Worm (Caenorhabditis elegans) whole organism, L3 larva: ENCODE data around the gene alg-3.

Source experiments
- ZK546.5 ChIP-seq: sonication (generic microtip); optimal IDR thresholded peaks from 2 replicates; lab custom pipeline; 2017; ENCODE audit warnings: missing biosample characterization, missing genetic modification characterization
- aly-2 ChIP-seq: fragments of 150-350 bp; optimal IDR thresholded peaks from 2 replicates; lab custom pipeline; 2014; ENCODE audit warnings: missing biosample characterization, missing genetic modification characterization
- ama-1 ChIP-seq: fragments of 150-350 bp; optimal IDR thresholded peaks from 2 replicates; lab custom pipeline; 2018
- ceh-16 ChIP-seq: sonication (generic microtip); optimal IDR thresholded peaks from 2 replicates; lab custom pipeline; 2017; ENCODE audit warnings: missing biosample characterization, missing genetic modification characterization
- ceh-28 ChIP-seq: fragments of 150-350 bp; optimal IDR thresholded peaks from 2 replicates; lab custom pipeline; 2014; ENCODE audit warnings: missing biosample characterization, missing genetic modification reagents, missing genetic modification characterization
- ceh-82 ChIP-seq: fragments of 150-350 bp; optimal IDR thresholded peaks from 2 replicates; lab custom pipeline; 2014; ENCODE audit warnings: missing biosample characterization, missing genetic modification characterization
- ceh-9 ChIP-seq: sonication (generic microtip); optimal IDR thresholded peaks from 2 replicates; lab custom pipeline; 2018; ENCODE audit warnings: missing biosample characterization, missing genetic modification characterization
- egl-27 ChIP-seq: sonication (generic microtip); optimal IDR thresholded peaks from 4 replicates; lab custom pipeline; 2017; ENCODE audit warnings: missing biosample characterization, missing genetic modification reagents, missing genetic modification characterization
- egl-5 ChIP-seq: fragments of 150-350 bp; optimal IDR thresholded peaks from 2 replicates; lab custom pipeline; 2017; ENCODE audit warnings: missing biosample characterization, missing genetic modification reagents, missing genetic modification characterization, inconsistent platforms
- elt-1 ChIP-seq: fragments of 150-350 bp; optimal IDR thresholded peaks from 2 replicates; lab custom pipeline; 2014; ENCODE audit warnings: missing biosample characterization, missing genetic modification characterization
- elt-2 ChIP-seq: sonication (generic microtip); optimal IDR thresholded peaks from 2 replicates; lab custom pipeline; 2016; ENCODE audit warnings: missing genetic modification reagents, mild to moderate bottlenecking, missing genetic modification characterization, missing compliant biosample characterization
- elt-3 ChIP-seq, 3 experiments: fragments of 150-350 bp in 1 of 3; sonication (generic microtip) in 2 of 3; optimal IDR thresholded peaks; 2 replicates in 2 of 3; 4 replicates in 1 of 3; lab custom pipeline; 2014 to 2017; ENCODE audit warnings: missing biosample characterization in 3 of 3, missing genetic modification characterization in 3 of 3
- eor-1 ChIP-seq, 2 experiments: fragments of 150-350 bp; optimal IDR thresholded peaks; 2 replicates each; lab custom pipeline; 2014 to 2018; ENCODE audit warnings: missing biosample characterization in 2 of 2, missing genetic modification characterization in 2 of 2
- fkh-10 ChIP-seq: sonication (generic microtip); optimal IDR thresholded peaks from 2 replicates; lab custom pipeline; 2017; ENCODE audit warnings: missing biosample characterization, missing genetic modification reagents, missing genetic modification characterization
- fkh-2 ChIP-seq: fragments of 150-350 bp; optimal IDR thresholded peaks from 2 replicates; lab custom pipeline; 2014; ENCODE audit warnings: missing biosample characterization, missing genetic modification reagents, missing genetic modification characterization
- lin-15B ChIP-seq: fragments of 150-350 bp; optimal IDR thresholded peaks from 2 replicates; lab custom pipeline; 2014; ENCODE audit warnings: missing biosample characterization, missing genetic modification characterization
- lin-39 ChIP-seq: fragments of 150-350 bp; optimal IDR thresholded peaks from 2 replicates; lab custom pipeline; 2018; ENCODE audit warnings: missing biosample characterization, missing genetic modification reagents, missing genetic modification characterization
- lsy-12 ChIP-seq: sonication (generic microtip); optimal IDR thresholded peaks from 2 replicates; lab custom pipeline; 2016; ENCODE audit warnings: mild to moderate bottlenecking, missing genetic modification characterization, missing compliant biosample characterization
- mdl-1 ChIP-seq: fragments of 150-350 bp; optimal IDR thresholded peaks from 2 replicates; lab custom pipeline; 2014; ENCODE audit warnings: missing biosample characterization, missing genetic modification characterization
- mml-1 ChIP-seq: fragments of 150-350 bp; sonication (generic microtip); optimal IDR thresholded peaks from 3 replicates; lab custom pipeline; 2014; ENCODE audit warnings: missing biosample characterization, missing genetic modification characterization
- nhr-11 ChIP-seq: fragments of 150-350 bp; optimal IDR thresholded peaks from 2 replicates; lab custom pipeline; 2014; ENCODE audit warnings: missing biosample characterization, missing genetic modification characterization
- nhr-12 ChIP-seq: fragments of 150-350 bp; optimal IDR thresholded peaks from 2 replicates; lab custom pipeline; 2014; ENCODE audit warnings: missing biosample characterization, missing genetic modification characterization
- nhr-23 ChIP-seq: fragments of 150-350 bp; optimal IDR thresholded peaks from 2 replicates; lab custom pipeline; 2014; ENCODE audit warnings: missing biosample characterization, missing genetic modification reagents, missing genetic modification characterization
- nhr-25 ChIP-seq: sonication (generic microtip); optimal IDR thresholded peaks from 2 replicates; lab custom pipeline; 2017; ENCODE audit warnings: missing biosample characterization, missing genetic modification characterization
- nhr-28 ChIP-seq: fragments of 150-350 bp; optimal IDR thresholded peaks from 2 replicates; lab custom pipeline; 2014; ENCODE audit warnings: missing biosample characterization, missing genetic modification characterization
- nhr-43 ChIP-seq: sonication (generic microtip); optimal IDR thresholded peaks from 2 replicates; lab custom pipeline; 2016; ENCODE audit warnings: mild to moderate bottlenecking, missing genetic modification characterization, missing compliant biosample characterization; ENCODE audit not compliant: poor library complexity, severe bottlenecking
- nhr-67 ChIP-seq: fragments of 150-350 bp; optimal IDR thresholded peaks from 2 replicates; lab custom pipeline; 2014; ENCODE audit warnings: missing biosample characterization, missing genetic modification characterization
- nhr-76 ChIP-seq: fragments of 150-350 bp; sonication (generic microtip); optimal IDR thresholded peaks from 5 replicates; lab custom pipeline; 2014; ENCODE audit warnings: missing biosample characterization, missing genetic modification characterization
- nhr-77 ChIP-seq: fragments of 150-350 bp; optimal IDR thresholded peaks from 2 replicates; lab custom pipeline; 2014; ENCODE audit warnings: missing biosample characterization, missing genetic modification characterization
- sea-2 ChIP-seq: fragments of 150-350 bp; sonication (generic microtip); optimal IDR thresholded peaks from 4 replicates; lab custom pipeline; 2014; ENCODE audit warnings: missing biosample characterization, missing genetic modification reagents, missing genetic modification characterization
- snpc-4 ChIP-seq: fragments of 150-350 bp; optimal IDR thresholded peaks from 2 replicates; lab custom pipeline; 2014; ENCODE audit warnings: missing biosample characterization, missing genetic modification characterization
- tbx-2 ChIP-seq: sonication (generic microtip); optimal IDR thresholded peaks from 2 replicates; lab custom pipeline; 2016; ENCODE audit warnings: mild to moderate bottlenecking, missing genetic modification characterization, missing compliant biosample characterization
- unc-39 ChIP-seq: sonication (generic microtip); optimal IDR thresholded peaks from 4 replicates; lab custom pipeline; 2017; ENCODE audit warnings: missing biosample characterization, missing genetic modification characterization
- unc-62 ChIP-seq: fragments of 150-350 bp; sonication (generic microtip); optimal IDR thresholded peaks from 4 replicates; lab custom pipeline; 2014; ENCODE audit warnings: missing biosample characterization, missing genetic modification reagents, missing genetic modification characterization
- zag-1 ChIP-seq: fragments of 150-350 bp; optimal IDR thresholded peaks from 2 replicates; lab custom pipeline; 2014; ENCODE audit warnings: missing biosample characterization, missing genetic modification characterization
- ztf-4 ChIP-seq: fragments of 150-350 bp; optimal IDR thresholded peaks from 2 replicates; lab custom pipeline; 2014; ENCODE audit warnings: missing biosample characterization, missing genetic modification characterization

Gene alg-3

DNA sequence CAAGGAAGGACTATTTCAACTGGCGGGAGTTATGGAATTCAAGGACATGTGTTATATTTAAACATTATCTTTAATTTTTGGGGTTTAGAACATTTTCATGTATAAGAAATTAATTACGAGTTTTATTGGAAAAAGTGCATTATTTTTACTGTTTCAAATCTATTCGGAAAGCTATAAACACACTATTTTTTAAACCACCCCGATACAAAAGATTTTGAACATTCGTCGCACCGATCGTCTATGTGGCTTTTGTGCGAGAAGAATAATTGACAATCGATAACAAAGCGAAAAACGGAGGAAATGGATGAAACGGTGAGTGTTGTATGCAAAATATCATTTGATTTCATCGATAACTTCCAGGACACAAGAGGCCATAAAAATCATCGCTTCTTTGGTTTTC is 39.0 kb upstream of the alg-3 start, which contains the start of gene ZK809.9:
Gene ZK809.9 (plus strand): TSS at position 301 of the 400 bp plus-strand sequence.
- TF ChIP-seq egl-27 (tag; lab: Kevin White, UChicago) (no peak), mdl-1 (tag; lab: Kevin White, UChicago) (no peak), lsy-12 (tag; lab: Kevin White, UChicago) (no peak), lin-15B (tag; lab: Kevin White, UChicago) (no peak), ceh-82 (tag; lab: Kevin White, UChicago) (no peak), fkh-10 (no peak)

DNA sequence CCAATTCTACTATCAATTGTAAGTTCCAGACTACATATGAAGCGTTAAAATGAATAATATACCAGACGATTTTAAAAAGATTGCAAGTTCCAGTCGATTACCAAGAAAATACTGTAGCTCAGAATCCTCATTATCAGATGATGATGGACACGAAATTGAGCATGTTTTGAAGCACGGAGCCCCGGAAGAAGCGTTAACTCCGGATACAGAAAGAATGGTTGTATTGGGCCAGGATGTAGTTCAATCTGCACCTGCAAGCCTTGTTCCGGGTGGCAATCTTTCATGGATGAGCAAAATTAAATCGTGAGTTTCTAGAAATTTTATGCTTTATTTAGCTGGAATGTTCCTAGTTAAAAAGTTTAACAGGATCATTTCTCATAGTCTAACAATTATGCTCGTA is 36.0 kb upstream of the alg-3 start, which contains the start of gene atg-4.2:
Gene atg-4.2 (plus strand): TSS at position 24 of the 400 bp plus-strand sequence.
- TF ChIP-seq unc-62 (GFP tag; lab: Kevin White, UChicago), result no peak
- TF ChIP-seq nhr-23, result no peak
- no peak for TF ChIP-seq zag-1
- no peak for TF ChIP-seq nhr-76
- TF ChIP-seq nhr-11 (tag; lab: Kevin White, UChicago), result no peak
- TF ChIP-seq fkh-2, result no peak
- TF ChIP-seq fkh-10, result no peak
- no peak for TF ChIP-seq lin-39
- no peak for TF ChIP-seq eor-1 (tag; optimal IDR thresholded peaks at IDR 0.05; lab: Kevin White, UChicago)
- TF ChIP-seq elt-2 (tag; lab: Kevin White, UChicago), result no peak
- no peak for TF ChIP-seq mml-1 (tag; lab: Kevin White, UChicago)
- no peak for TF ChIP-seq nhr-25 (tag; lab: Kevin White, UChicago)
- TF ChIP-seq elt-1 (tag; lab: Kevin White, UChicago), result no peak
- TF ChIP-seq elt-3 (tag; optimal IDR thresholded peaks at IDR 0.05; lab: Kevin White, UChicago), result no peak
- TF ChIP-seq nhr-77 (tag; lab: Kevin White, UChicago), result no peak
- no peak for TF ChIP-seq ceh-9 (tag; lab: Kevin White, UChicago)
- TF ChIP-seq ceh-28 (tag; lab: Kevin White, UChicago), result no peak
- TF ChIP-seq, all 47 proteins: peak for 0

ce11 chrIV:11673543-11673942 is 30.5 kb upstream of the alg-3 start, which contains the start of gene inx-8:
TSS of gene inx-8 (plus strand) at chrIV:11673843.
- TF ChIP-seq nhr-28 (tag; lab: Kevin White, UChicago), result no peak
- TF ChIP-seq elt-3 (tag; optimal IDR thresholded peaks at IDR 0.05; lab: Kevin White, UChicago), result no peak
- TF ChIP-seq egl-27 (tag; lab: Kevin White, UChicago), result no peak
- no peak for TF ChIP-seq ztf-4 (tag; lab: Kevin White, UChicago)
- no peak for TF ChIP-seq tbx-2
- no peak for TF ChIP-seq egl-5 (tag; lab: Kevin White, UChicago)
- TF ChIP-seq lin-39, result no peak
- TF ChIP-seq unc-62 (GFP tag; lab: Kevin White, UChicago), result no peak
- TF ChIP-seq nhr-12 (tag; lab: Kevin White, UChicago), result no peak
- TF ChIP-seq, all 47 proteins: peak for 0

ce11 chrIV:11676054-11676453 is 28.0 kb upstream of the alg-3 start, which contains the start of gene inx-9:
TSS of gene inx-9 (plus strand) at chrIV:11676354.
- TF ChIP-seq eor-1 (tag; optimal IDR thresholded peaks at IDR 0.05; lab: Kevin White, UChicago) (no peak), ceh-9 (tag; lab: Kevin White, UChicago) (no peak), unc-39 (tag; lab: Kevin White, UChicago) (no peak), snpc-4 (tag; lab: Kevin White, UChicago) (no peak), elt-2 (tag; lab: Kevin White, UChicago) (no peak), egl-5 (tag; lab: Kevin White, UChicago) (no peak), lin-39 (no peak), ama-1 (lab: Kevin White, UChicago) (no peak), nhr-43 (no peak), nhr-67 (no peak), ceh-16 (tag; lab: Kevin White, UChicago) (no peak)
- TF ChIP-seq, all 47 proteins: peak for 0

- TF ChIP-seq ama-1 (lab: Kevin White, UChicago) (no peak), nhr-28 (tag; lab: Kevin White, UChicago) (no peak), nhr-43 (no peak), sea-2 (GFP tag; lab: Kevin White, UChicago) (no peak), fkh-10 (no peak), ztf-4 (tag; lab: Kevin White, UChicago) (no peak), fkh-2 (no peak), ZK546.5 (tag; lab: Kevin White, UChicago) (no peak), aly-2 (tag; lab: Kevin White, UChicago) (no peak)
Observed at ce11 chrIV:11681905-11682304, 22.1 kb upstream of the alg-3 start, which contains the start of gene ZK792.4. TSS of gene ZK792.4 (minus strand) at chrIV:11682005.
